Fruit fly (Drosophila melanogaster): ENCODE data around the gene Hsp67Bc.

Gene Hsp67Bc

DNA sequence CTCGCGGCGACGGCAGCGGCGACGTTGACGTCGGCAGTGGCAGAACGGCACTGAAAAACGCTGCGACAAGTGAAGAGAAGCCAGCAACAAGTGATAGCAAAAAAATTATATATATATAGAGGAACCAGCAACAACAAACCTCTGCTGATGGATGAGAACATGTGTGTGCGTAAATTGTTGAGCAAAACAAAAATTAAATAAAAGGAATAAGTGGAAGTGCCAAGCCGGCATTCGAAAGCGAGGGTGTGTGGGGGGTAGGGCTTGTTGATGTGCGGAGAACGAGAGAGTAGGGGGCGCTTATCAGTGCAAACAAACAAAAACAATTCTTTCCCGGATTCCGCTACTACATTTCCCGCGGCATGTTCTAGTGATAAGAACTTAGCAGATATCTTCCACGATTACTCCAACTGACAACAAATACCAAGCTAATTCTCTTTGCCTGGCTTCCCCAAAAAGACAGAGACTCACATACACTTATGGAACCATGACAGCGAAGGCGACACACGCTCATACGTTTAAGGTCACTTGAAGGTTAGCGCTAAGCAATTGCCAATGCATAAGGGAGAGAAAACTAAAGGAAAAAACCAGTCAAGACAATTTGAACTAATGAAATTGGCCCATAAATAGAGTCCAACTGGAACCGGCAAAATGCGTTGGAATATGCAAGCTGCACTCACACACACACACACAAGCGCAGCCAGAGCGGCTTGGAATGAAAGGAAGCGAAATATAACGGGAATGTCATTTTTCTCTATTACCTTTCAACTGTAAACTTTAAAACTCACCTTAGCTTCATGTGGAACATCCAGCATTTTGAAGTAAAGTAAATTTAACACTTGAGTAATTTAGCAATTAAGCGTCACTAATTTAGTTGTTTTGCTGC, 14.2 kb downstream of the Hsp67Bc start (continued):
- TF ChIP-seq amos (GFP tag; IDR thresholded peaks at IDR 0.05; ENCODE audit: partially characterized antibody): peak; percentile 16; the same call in 1 of the 2 replicates
- TF ChIP-seq CG2712 (tag; optimal IDR thresholded peaks at IDR 0.05): no peak
- TF ChIP-seq CG2202 (tag; optimal IDR thresholded peaks at IDR 0.05): no peak
- 0 out of 4 replicates have a peak, but pooled peaks have one; percentile 23 for TF ChIP-seq Dll (GFP tag; IDR thresholded peaks at IDR 0.05; ENCODE audit: partially characterized antibody)
- TF ChIP-seq CG10543 (GFP tag; optimal IDR thresholded peaks at IDR 0.05): peak; percentile 83
- peak; percentile 12 for TF ChIP-seq lab (GFP tag; optimal IDR thresholded peaks at IDR 0.05)
- TF ChIP-seq exex (tag; optimal IDR thresholded peaks at IDR 0.05): peak; percentile 22
- TF ChIP-seq Pdp1 (GFP tag; optimal IDR thresholded peaks at IDR 0.05): peak in 1 of 2 experiments; percentile 33
- TF ChIP-seq Mes4 (GFP tag; optimal IDR thresholded peaks at IDR 0.05): no peak
- TF ChIP-seq grn (GFP tag; optimal IDR thresholded peaks at IDR 0.05): peak; percentile 33
- no peak for TF ChIP-seq B-H2 (GFP tag; optimal IDR thresholded peaks at IDR 0.05)
- peak; percentile 52 for TF ChIP-seq sug (tag; optimal IDR thresholded peaks at IDR 0.05)
- peak; percentile 43 for TF ChIP-seq Elba2 (GFP tag; optimal IDR thresholded peaks at IDR 0.05)
- no peak for TF ChIP-seq CG10209 (GFP tag; optimal IDR thresholded peaks at IDR 0.05)
- TF ChIP-seq chinmo (GFP tag; IDR thresholded peaks at IDR 0.05; ENCODE audit: partially characterized antibody): peak; percentile 72; the same call in 2 of the 4 replicates
- 0 out of 2 replicates have a peak, but pooled peaks have one; percentile 19 for TF ChIP-seq bbx (GFP tag; IDR thresholded peaks at IDR 0.05; ENCODE audit: partially characterized antibody)
- TF ChIP-seq bsh (GFP tag; optimal IDR thresholded peaks at IDR 0.05): peak in 1 of 2 experiments; percentile 45
- peak; percentile 87 for TF ChIP-seq sd (tag; optimal IDR thresholded peaks at IDR 0.05)
- no peak for TF ChIP-seq CG12299 (tag; optimal IDR thresholded peaks at IDR 0.05)
- peak; percentile 74 for TF ChIP-seq Hey (tag; optimal IDR thresholded peaks at IDR 0.05)
- TF ChIP-seq p53 (GFP tag; optimal IDR thresholded peaks at IDR 0.05): no peak
- TF ChIP-seq Drgx (GFP tag; IDR thresholded peaks at IDR 0.05): peak; percentile 44; the same call in 1 of the 2 replicates

- TF ChIP-seq CG30403 (GFP tag; optimal IDR thresholded peaks at IDR 0.05) (no peak), Hr51 (GFP tag; optimal IDR thresholded peaks at IDR 0.05) (no peak), CG2129 (GFP tag; IDR thresholded peaks at IDR 0.05; ENCODE audit: partially characterized antibody) (no peak), sc (optimal IDR thresholded peaks at IDR 0.05) (no peak), sc (GFP tag; optimal IDR thresholded peaks at IDR 0.05) (no peak), kay (GFP tag; optimal IDR thresholded peaks at IDR 0.05) (no peak), hb (GFP tag; IDR thresholded peaks at IDR 0.05; ENCODE audit: partially characterized antibody) (0 out of 3 replicates have a peak, but pooled peaks have one; percentile 14), ftz-f1 (GFP tag; optimal IDR thresholded peaks at IDR 0.05) (no peak), CG17186 (GFP tag; optimal IDR thresholded peaks at IDR 0.05) (no peak), chinmo (GFP tag; IDR thresholded peaks at IDR 0.05; ENCODE audit: partially characterized antibody) (0 out of 4 replicates have a peak, but pooled peaks have one; percentile 32), cg (GFP tag; optimal IDR thresholded peaks at IDR 0.05) (no peak), Dip2 (GFP tag; IDR thresholded peaks at IDR 0.05) (peak; percentile 51; the same call in 1 of the 2 replicates), slou (GFP tag; optimal IDR thresholded peaks at IDR 0.05) (no peak), Mrtf (GFP tag; IDR thresholded peaks at IDR 0.05) (no peak), Pdp1 (GFP tag; optimal IDR thresholded peaks at IDR 0.05) (peak in 1 of 2 experiments; percentile 8), luna (GFP tag; optimal IDR thresholded peaks at IDR 0.05) (no peak), so (GFP tag; IDR thresholded peaks at IDR 0.05) (no peak), zen2 (GFP tag; IDR thresholded peaks at IDR 0.05; ENCODE audit: partially characterized antibody) (no peak), CG9727 (GFP tag; optimal IDR thresholded peaks at IDR 0.05) (no peak), disco-r (GFP tag; optimal IDR thresholded peaks at IDR 0.05) (no peak), esg (GFP tag; conservative IDR thresholded peaks at IDR 0.05) (no peak), Hr3 (GFP tag; optimal IDR thresholded peaks at IDR 0.05) (no peak), Deaf1 (tag; optimal IDR thresholded peaks at IDR 0.05) (no peak), pros (GFP tag; optimal IDR thresholded peaks at IDR 0.05) (no peak), CG10979 (tag; optimal IDR thresholded peaks at IDR 0.05) (peak; percentile 30), CG8388 (GFP tag; optimal IDR thresholded peaks at IDR 0.05) (no peak)
Observed at dm6 chr3L:9356138-9356753, 16.1 kb downstream of the Hsp67Bc start.

All from whole organism, embryonic.